Fruit fly (Drosophila melanogaster) whole organism, adult: ENCODE measurements around the gene santa-maria.

ENCODE experiments used
- Clk ChIP-seq: fragments of 200-800 bp; sonication (Bioruptor generic); optimal IDR thresholded peaks from 2 replicates; lab custom pipeline; 2017; ENCODE audit warnings: missing biosample characterization, missing genetic modification characterization
- Crg-1 ChIP-seq: fragments of 200-800 bp; sonication (Bioruptor generic); optimal IDR thresholded peaks from 2 replicates; lab custom pipeline; 2016; ENCODE audit warnings: missing biosample characterization, missing genetic modification characterization

- TF ChIP-seq Crg-1: no peak
- TF ChIP-seq Clk: no peak
Measured at dm6 chr2L:7398528-7398927, 52.5 kb downstream of the santa-maria start, which contains the start of gene CG5160.
